Fruit fly (Drosophila melanogaster) S2 (cell line): ENCODE measurements around the gene CG33252.

Source experiments
- CG8478 ChIP-seq: fragments of >200 bp; optimal IDR thresholded peaks from 2 replicates; lab custom pipeline; 2018
- CTCF ChIP-seq, 2 experiments: fragments of >200 bp; optimal IDR thresholded peaks; 2 replicates each; lab custom pipeline; 2018

- TF ChIP-seq CG8478 (lab: Kevin White, UChicago), result no peak
- TF ChIP-seq CTCF (optimal IDR thresholded peaks at IDR 0.05; lab: Kevin White, UChicago), result no peak
Measured at dm6 chrX:16931994-16932819, 35.2 kb upstream of the CG33252 start.
